Fruit fly (Drosophila melanogaster): Measurements from ENCODE around the gene CG11696.

The CG11696 gene

DNA sequence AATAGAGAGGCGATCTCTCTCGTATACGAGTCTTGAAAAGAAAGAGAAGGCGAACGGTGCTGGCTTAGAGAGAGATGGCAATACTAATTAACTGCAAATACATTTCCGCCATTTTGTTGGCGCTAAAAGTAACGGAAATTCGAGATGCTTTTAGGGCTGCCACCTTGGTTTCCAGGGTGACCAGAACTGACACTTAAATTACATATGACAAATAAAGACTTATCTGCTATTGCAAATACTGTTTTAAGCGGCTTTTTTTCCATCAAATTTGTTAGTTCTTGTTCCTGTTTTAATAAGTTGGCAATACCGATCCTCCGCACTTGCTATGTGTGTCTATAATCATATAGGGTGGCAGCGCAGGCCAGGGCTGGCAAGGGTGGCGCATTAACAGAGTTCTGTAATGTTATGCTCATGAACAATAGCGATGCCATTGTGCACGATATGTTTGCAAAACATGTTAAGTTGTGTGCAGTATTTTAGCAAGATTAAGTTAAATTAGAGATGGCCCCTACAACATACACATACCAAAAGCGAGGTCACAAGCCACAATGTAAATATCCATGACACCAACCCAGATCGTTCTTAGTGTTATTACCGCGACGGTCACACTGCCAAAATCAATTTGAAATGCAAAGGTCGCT lies 6.8 kb downstream of the CG11696 start, which contains the start of gene nod (continued):
- 0 out of 3 replicates have a peak, but pooled peaks have one; percentile 5 for TF ChIP-seq otp (GFP tag; IDR thresholded peaks at IDR 0.05)
- TF ChIP-seq Opbp (GFP tag; IDR thresholded peaks at IDR 0.05; ENCODE audit: partially characterized antibody), result peak; percentile 59; the same call in 1 of the 3 replicates
- TF ChIP-seq CG9215 (GFP tag; IDR thresholded peaks at IDR 0.05), result peak; percentile 40; the same call in 1 of the 2 replicates
- TF ChIP-seq klu (GFP tag; IDR thresholded peaks at IDR 0.05), result peak; percentile 34; the same call in 1 of the 2 replicates
- TF ChIP-seq CG17385 (GFP tag; optimal IDR thresholded peaks at IDR 0.05), result peak; percentile 17
- TF ChIP-seq hbn (GFP tag; IDR thresholded peaks at IDR 0.05; ENCODE audit: partially characterized antibody), result peak; percentile 73
- no peak for TF ChIP-seq vnd (GFP tag; IDR thresholded peaks at IDR 0.05; ENCODE audit: partially characterized antibody)
- TF ChIP-seq ara (GFP tag; IDR thresholded peaks at IDR 0.05), result peak; percentile 50; the same call in 1 of the 2 replicates
- peak; percentile 58 for TF ChIP-seq CG10267 (tag; optimal IDR thresholded peaks at IDR 0.05)
- no peak; the same call in 1 of the 2 replicates for TF ChIP-seq ato (GFP tag; IDR thresholded peaks at IDR 0.05; ENCODE audit: partially characterized antibody)
- TF ChIP-seq ssp (GFP tag; IDR thresholded peaks at IDR 0.05), result peak; percentile 26; the same call in 1 of the 2 replicates
- TF ChIP-seq CG15514 (GFP tag; optimal IDR thresholded peaks at IDR 0.05), result peak; percentile 79
- peak; percentile 70 for TF ChIP-seq CG18599 (GFP tag; optimal IDR thresholded peaks at IDR 0.05)
- peak; percentile 90 for TF ChIP-seq trem (tag; optimal IDR thresholded peaks at IDR 0.05)
- peak; percentile 12 for TF ChIP-seq NK7.1 (GFP tag; optimal IDR thresholded peaks at IDR 0.05)
- TF ChIP-seq psq (GFP tag; optimal IDR thresholded peaks at IDR 0.05), result no peak
- TF ChIP-seq ERR (GFP tag; optimal IDR thresholded peaks at IDR 0.05), result peak; percentile 74
- TF ChIP-seq CG10366 (GFP tag; IDR thresholded peaks at IDR 0.05), result peak; percentile 15; the same call in 1 of the 2 replicates
- TF ChIP-seq gsb (GFP tag; IDR thresholded peaks at IDR 0.05), result no peak
- TF ChIP-seq en (GFP tag; optimal IDR thresholded peaks at IDR 0.05), result no peak
- TF ChIP-seq CG7839 (tag; optimal IDR thresholded peaks at IDR 0.05), result no peak
- peak; percentile 7 for TF ChIP-seq CG1792 (GFP tag; optimal IDR thresholded peaks at IDR 0.05)
- peak; percentile 17 for TF ChIP-seq vfl (GFP tag; optimal IDR thresholded peaks at IDR 0.05)
- no peak for TF ChIP-seq Gsc (GFP tag; IDR thresholded peaks at IDR 0.05)
- TF ChIP-seq CG15073 (GFP tag; optimal IDR thresholded peaks at IDR 0.05), result no peak
- TF ChIP-seq peb (GFP tag; IDR thresholded peaks at IDR 0.05), result no peak
- TF ChIP-seq CG30431 (GFP tag; optimal IDR thresholded peaks at IDR 0.05), result peak; percentile 35
- peak; percentile 55 for TF ChIP-seq HmgD (GFP tag; optimal IDR thresholded peaks at IDR 0.05)
- no peak for TF ChIP-seq gce (GFP tag; IDR thresholded peaks at IDR 0.05)
- peak; percentile 61 for TF ChIP-seq unpg (GFP tag; optimal IDR thresholded peaks at IDR 0.05)
- TF ChIP-seq CG9876 (GFP tag; optimal IDR thresholded peaks at IDR 0.05), result peak; percentile 3
- TF ChIP-seq CG6683 (GFP tag; optimal IDR thresholded peaks at IDR 0.05), result no peak
- peak; percentile 61 for TF ChIP-seq CG2678 (tag; optimal IDR thresholded peaks at IDR 0.05)
- TF ChIP-seq CG4854 (GFP tag; optimal IDR thresholded peaks at IDR 0.05), result peak; percentile 44
- no peak for TF ChIP-seq CG12299 (tag; optimal IDR thresholded peaks at IDR 0.05)
- TF ChIP-seq cad (GFP tag; optimal IDR thresholded peaks at IDR 0.05), result no peak
- no peak for TF ChIP-seq crp (GFP tag; optimal IDR thresholded peaks at IDR 0.05)
- peak; percentile 39 for TF ChIP-seq Hr3 (GFP tag; optimal IDR thresholded peaks at IDR 0.05)
- TF ChIP-seq fd102C (GFP tag; optimal IDR thresholded peaks at IDR 0.05), result no peak
- peak; percentile 67 for TF ChIP-seq shn (GFP tag; optimal IDR thresholded peaks at IDR 0.05)
- TF ChIP-seq CG3995 (GFP tag; optimal IDR thresholded peaks at IDR 0.05), result no peak
- TF ChIP-seq CG4820 (GFP tag; optimal IDR thresholded peaks at IDR 0.05), result peak; percentile 56
- TF ChIP-seq usp (GFP tag; optimal IDR thresholded peaks at IDR 0.05), result no peak
- no peak for TF ChIP-seq hth (optimal IDR thresholded peaks at IDR 0.05)
- TF ChIP-seq fd3F (GFP tag; optimal IDR thresholded peaks at IDR 0.05), result peak; percentile 23
- peak; percentile 53; the same call in 1 of the 2 replicates for TF ChIP-seq CG32532 (GFP tag; IDR thresholded peaks at IDR 0.05)
- TF ChIP-seq Blimp-1 (GFP tag; optimal IDR thresholded peaks at IDR 0.05), result peak; percentile 44
- TF ChIP-seq CG15479 (GFP tag; optimal IDR thresholded peaks at IDR 0.05), result peak; percentile 66
- TF ChIP-seq CoRest (tag; optimal IDR thresholded peaks at IDR 0.05), result peak; percentile 81
- no peak for TF ChIP-seq Poxn (GFP tag; IDR thresholded peaks at IDR 0.05)

Data from whole organism, embryonic.